Fruit fly (Drosophila melanogaster): Measurements from ENCODE around the gene CG13603.

DNA sequence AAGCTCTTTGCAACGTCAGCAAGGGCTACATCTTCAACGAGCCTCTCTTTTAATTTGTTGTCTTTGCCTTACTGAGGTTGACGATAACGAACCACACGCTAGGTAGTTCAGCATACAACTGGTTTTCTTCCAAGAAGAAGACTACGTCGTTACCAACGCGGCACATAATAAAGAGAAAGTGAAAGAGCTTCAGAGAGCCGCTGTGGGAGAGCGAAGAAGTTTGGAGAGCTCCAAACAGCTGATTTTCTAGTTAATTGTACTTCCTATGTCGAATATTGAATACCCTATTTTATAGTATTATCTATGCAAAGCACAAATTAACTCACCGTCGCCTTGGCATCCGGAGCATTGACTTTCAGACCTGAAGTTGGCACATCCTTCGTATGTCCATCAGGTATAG, 31.0 kb downstream of the CG13603 start:
- no peak for TF ChIP-seq fd96Ca (GFP tag; IDR thresholded peaks at IDR 0.05)
- TF ChIP-seq CG17806 (tag; optimal IDR thresholded peaks at IDR 0.05) = no peak
- no peak for TF ChIP-seq CG34367 (tag; optimal IDR thresholded peaks at IDR 0.05)
- TF ChIP-seq Snoo (tag; optimal IDR thresholded peaks at IDR 0.05) = peak; percentile 3
- TF ChIP-seq CG10348 (GFP tag; IDR thresholded peaks at IDR 0.05) = no peak
- TF ChIP-seq CG14655 (GFP tag; optimal IDR thresholded peaks at IDR 0.05) = no peak
- peak; percentile 40 for TF ChIP-seq EcR (GFP tag; optimal IDR thresholded peaks at IDR 0.05)
- peak; percentile 50 for TF ChIP-seq Pif1B (GFP tag; optimal IDR thresholded peaks at IDR 0.05)
- TF ChIP-seq D1 (tag; optimal IDR thresholded peaks at IDR 0.05) = no peak
- TF ChIP-seq CG8301 (tag; optimal IDR thresholded peaks at IDR 0.05) = peak; percentile 20
- no peak for TF ChIP-seq CG32121 (GFP tag; IDR thresholded peaks at IDR 0.05)
- no peak for TF ChIP-seq CG13204 (GFP tag; optimal IDR thresholded peaks at IDR 0.05)
- TF ChIP-seq CG8159 (tag; optimal IDR thresholded peaks at IDR 0.05) = peak; percentile 3
- peak; percentile 45; the same call in 1 of the 2 replicates for TF ChIP-seq CG12605 (GFP tag; IDR thresholded peaks at IDR 0.05)

Data from whole organism, pupa.